Worm (Caenorhabditis elegans) whole organism, young adult: ENCODE results near the gene patr-1.

Source experiments
- B0035.1 ChIP-seq: sonication (generic microtip); optimal IDR thresholded peaks from 2 replicates; lab custom pipeline; 2016; ENCODE audit warnings: missing genetic modification characterization, mild to moderate bottlenecking, missing compliant biosample characterization, missing genotype, missing genetic modification reagents
- B0336.3 ChIP-seq: fragments of 200-800 bp; sonication (Bioruptor generic); IDR thresholded peaks from 2 replicates; pipeline ENCODE4 v1.3.6; 2022; ENCODE audit warnings: missing genetic modification characterization, missing compliant biosample characterization
- F23B12.7 ChIP-seq: sonication (generic microtip); optimal IDR thresholded peaks from 2 replicates; lab custom pipeline; 2017; ENCODE audit warnings: missing genetic modification characterization, mild to moderate bottlenecking, missing compliant biosample characterization, antibody characterized with exemption, moderate library complexity; ENCODE audit not compliant: insufficient read depth
- F33H1.4 ChIP-seq: fragments of 200-800 bp; sonication (Bioruptor generic); IDR thresholded peaks from 2 replicates; pipeline ENCODE4 v1.3.6; 2022; ENCODE audit warnings: missing genetic modification reagents, missing genetic modification characterization, missing compliant biosample characterization
- F39B2.1 ChIP-seq: fragments of 200-800 bp; sonication (Bioruptor generic); IDR thresholded peaks from 2 replicates; pipeline ENCODE4 v1.3.6; 2022; ENCODE audit warnings: missing genetic modification reagents, missing genetic modification characterization, missing compliant biosample characterization
- F55B11.4 ChIP-seq: sonication (generic microtip); optimal IDR thresholded peaks from 2 replicates; lab custom pipeline; 2016; ENCODE audit warnings: missing compliant biosample characterization, missing genetic modification characterization, borderline replicate concordance; ENCODE audit not compliant: insufficient read depth
- T26A5.8 ChIP-seq: sonication (generic microtip); optimal IDR thresholded peaks from 2 replicates; lab custom pipeline; 2016; ENCODE audit warnings: missing genetic modification characterization, missing compliant biosample characterization
- Y53G8AR.9 ChIP-seq: fragments of 200-800 bp; sonication (Bioruptor generic); conservative IDR thresholded peaks from 2 replicates; pipeline ENCODE4 v1.3.6; 2022; ENCODE audit warnings: missing genetic modification reagents, missing genetic modification characterization, missing compliant biosample characterization
- ZK185.1 ChIP-seq: sonication (generic microtip); optimal IDR thresholded peaks from 2 replicates; lab custom pipeline; 2016; ENCODE audit warnings: mild to moderate bottlenecking, missing genetic modification characterization, missing compliant biosample characterization; ENCODE audit not compliant: poor library complexity, severe bottlenecking
- akir-1 ChIP-seq: fragments of 200-800 bp; sonication (Bioruptor generic); optimal IDR thresholded peaks from 2 replicates; lab custom pipeline; 2018; ENCODE audit warnings: mild to moderate bottlenecking, missing genetic modification characterization, moderate library complexity, missing compliant biosample characterization
- ccch-3 ChIP-seq: fragments of 200-800 bp; sonication (Bioruptor generic); optimal IDR thresholded peaks from 2 replicates; lab custom pipeline; 2018; ENCODE audit warnings: mild to moderate bottlenecking, missing genetic modification characterization, missing compliant biosample characterization
- cebp-2 ChIP-seq: fragments of 200-800 bp; sonication (Bioruptor generic); IDR thresholded peaks from 2 replicates; pipeline ENCODE4 v1.3.6; 2022; ENCODE audit warnings: missing genetic modification characterization, missing compliant biosample characterization
- ceh-100 ChIP-seq: fragments of 200-800 bp; sonication (Bioruptor generic); IDR thresholded peaks from 2 replicates; pipeline ENCODE4 v1.3.6; 2022; ENCODE audit warnings: missing genetic modification reagents, missing genetic modification characterization, missing compliant biosample characterization
- ceh-79 ChIP-seq: sonication (generic microtip); optimal IDR thresholded peaks from 2 replicates; lab custom pipeline; 2017; ENCODE audit warnings: mild to moderate bottlenecking, missing genetic modification characterization, missing compliant biosample characterization
- chd-7 ChIP-seq: sonication (generic microtip); optimal IDR thresholded peaks from 2 replicates; lab custom pipeline; 2016; ENCODE audit warnings: mild to moderate bottlenecking, missing genetic modification characterization, moderate library complexity, missing compliant biosample characterization
- die-1 ChIP-seq: sonication (generic microtip); optimal IDR thresholded peaks from 2 replicates; lab custom pipeline; 2016; ENCODE audit warnings: missing genotype, mild to moderate bottlenecking, missing genetic modification characterization, missing compliant biosample characterization
- dox-1 ChIP-seq: fragments of 200-800 bp; sonication (Bioruptor generic); IDR thresholded peaks from 2 replicates; pipeline ENCODE4 v1.3.6; 2022; ENCODE audit warnings: missing genetic modification reagents, missing genetic modification characterization, missing compliant biosample characterization
- egl-18 ChIP-seq: fragments of 200-800 bp; sonication (Bioruptor generic); IDR thresholded peaks from 2 replicates; pipeline ENCODE4 v1.3.6; 2022; ENCODE audit warnings: missing genetic modification reagents, missing genetic modification characterization, missing compliant biosample characterization
- egrh-3 ChIP-seq: fragments of 200-800 bp; sonication (Bioruptor generic); IDR thresholded peaks from 2 replicates; pipeline ENCODE4 v1.3.6; 2022; ENCODE audit warnings: missing genetic modification reagents, missing genetic modification characterization, missing compliant biosample characterization
- ets-4 ChIP-seq: fragments of 200-800 bp; sonication (Bioruptor generic); optimal IDR thresholded peaks from 2 replicates; lab custom pipeline; 2018; ENCODE audit warnings: mild to moderate bottlenecking, missing genetic modification characterization, missing compliant biosample characterization
- gei-17 ChIP-seq: fragments of 200-800 bp; sonication (Bioruptor generic); optimal IDR thresholded peaks from 2 replicates; lab custom pipeline; 2018; ENCODE audit warnings: mild to moderate bottlenecking, missing genetic modification characterization, missing compliant biosample characterization
- hmg-20 ChIP-seq: fragments of 200-800 bp; sonication (Bioruptor generic); IDR thresholded peaks from 2 replicates; pipeline ENCODE4 v1.3.6; 2022; ENCODE audit warnings: missing genetic modification reagents, missing genetic modification characterization, missing compliant biosample characterization
- hsf-1 ChIP-seq: fragments of 200-800 bp; sonication (Bioruptor generic); IDR thresholded peaks from 2 replicates; pipeline ENCODE4 v1.3.6; 2022; ENCODE audit warnings: missing genetic modification reagents, missing genetic modification characterization, missing compliant biosample characterization
- let-526 ChIP-seq: fragments of 200-800 bp; sonication (Bioruptor generic); IDR thresholded peaks from 2 replicates; pipeline ENCODE4 v1.3.6; 2022; ENCODE audit warnings: missing genetic modification reagents, missing genetic modification characterization, missing compliant biosample characterization
- lin-26 ChIP-seq: fragments of 200-800 bp; sonication (Bioruptor generic); IDR thresholded peaks from 2 replicates; pipeline ENCODE4 v1.3.6; 2022; ENCODE audit warnings: missing genetic modification reagents, missing genetic modification characterization, missing compliant biosample characterization
- madf-6 ChIP-seq: fragments of 200-800 bp; sonication (Bioruptor generic); IDR thresholded peaks from 2 replicates; pipeline ENCODE4 v1.3.6; 2022; ENCODE audit warnings: missing genetic modification reagents, missing genetic modification characterization, missing compliant biosample characterization
- mcd-1 ChIP-seq: fragments of 200-800 bp; sonication (Bioruptor generic); IDR thresholded peaks from 2 replicates; pipeline ENCODE4 v1.3.6; 2022; ENCODE audit warnings: missing genetic modification reagents, missing genetic modification characterization, missing compliant biosample characterization
- mel-28 ChIP-seq: sonication (generic microtip); optimal IDR thresholded peaks from 2 replicates; lab custom pipeline; 2016; ENCODE audit warnings: borderline replicate concordance, mild to moderate bottlenecking, missing genetic modification characterization, missing compliant biosample characterization
- mxl-1 ChIP-seq: sonication (generic microtip); optimal IDR thresholded peaks from 2 replicates; lab custom pipeline; 2016; ENCODE audit warnings: missing genetic modification characterization, missing compliant biosample characterization
- nfya-2 ChIP-seq: fragments of 200-800 bp; sonication (Bioruptor generic); IDR thresholded peaks from 2 replicates; pipeline ENCODE4 v1.3.6; 2022; ENCODE audit warnings: missing genetic modification reagents, missing genetic modification characterization, missing compliant biosample characterization
- nfyb-1 ChIP-seq: fragments of 200-800 bp; sonication (Bioruptor generic); IDR thresholded peaks from 2 replicates; pipeline ENCODE4 v1.3.6; 2022; ENCODE audit warnings: missing genetic modification reagents, missing genetic modification characterization, missing compliant biosample characterization
- nhr-120 ChIP-seq: fragments of 200-800 bp; sonication (Bioruptor generic); IDR thresholded peaks from 2 replicates; pipeline ENCODE4 v1.3.6; 2022; ENCODE audit warnings: missing genetic modification characterization, missing compliant biosample characterization
- rcor-1 ChIP-seq: fragments of 200-800 bp; sonication (Bioruptor generic); IDR thresholded peaks from 2 replicates; pipeline ENCODE4 v1.3.6; 2022; ENCODE audit warnings: missing genetic modification reagents, missing genetic modification characterization, missing compliant biosample characterization
- rpc-1 ChIP-seq, 2 experiments: fragments of 150-350 bp in 1 of 2; sonication (generic microtip) in 1 of 2; optimal IDR thresholded peaks; 2 replicates each; lab custom pipeline; 2014 to 2018; ENCODE audit warnings: missing biosample characterization in 1 of 2, missing genetic modification characterization in 1 of 2, missing genetic modification reagents in 1 of 2, missing genotype in 1 of 2
- sea-2 ChIP-seq: fragments of 200-800 bp; sonication (Bioruptor generic); IDR thresholded peaks from 2 replicates; pipeline ENCODE4 v1.3.6; 2022; ENCODE audit warnings: missing genetic modification characterization, missing compliant biosample characterization
- snpc-1.1 ChIP-seq: sonication (generic microtip); optimal IDR thresholded peaks from 2 replicates; lab custom pipeline; 2017; ENCODE audit warnings: missing genetic modification characterization, mild to moderate bottlenecking, missing compliant biosample characterization, antibody characterized with exemption, moderate library complexity, missing genotype, missing genetic modification reagents; ENCODE audit not compliant: insufficient read depth
- snpc-1.3 ChIP-seq: sonication (generic microtip); optimal IDR thresholded peaks from 2 replicates; lab custom pipeline; 2017; ENCODE audit warnings: missing genetic modification characterization, mild to moderate bottlenecking, missing compliant biosample characterization, antibody characterized with exemption, moderate library complexity, missing genotype, missing genetic modification reagents; ENCODE audit not compliant: insufficient read depth
- snpc-4 ChIP-seq, 5 experiments: fragments of 150-350 bp in 1 of 5; sonication (generic microtip) in 4 of 5; optimal IDR thresholded peaks; 2 replicates each; lab custom pipeline; 2014 to 2018; ENCODE audit warnings: missing genetic modification characterization in 5 of 5, missing biosample characterization in 3 of 5, antibody characterized with exemption in 2 of 5, mild to moderate bottlenecking in 2 of 5, missing compliant biosample characterization in 2 of 5, missing genotype in 2 of 5, moderate library complexity in 2 of 5, missing genetic modification reagents in 1 of 5
- somi-1 ChIP-seq: fragments of 200-800 bp; sonication (Bioruptor generic); optimal IDR thresholded peaks from 2 replicates; lab custom pipeline; 2018; ENCODE audit warnings: mild to moderate bottlenecking, missing genetic modification characterization, missing compliant biosample characterization
- tbx-9 ChIP-seq: sonication (generic microtip); optimal IDR thresholded peaks from 2 replicates; lab custom pipeline; 2016; ENCODE audit warnings: borderline replicate concordance, missing genetic modification characterization, inconsistent platforms, missing compliant biosample characterization
- tlf-1 ChIP-seq: fragments of 200-800 bp; sonication (Bioruptor generic); optimal IDR thresholded peaks from 2 replicates; lab custom pipeline; 2018; ENCODE audit warnings: mild to moderate bottlenecking, missing genetic modification characterization, missing compliant biosample characterization
- unc-130 ChIP-seq: sonication (generic microtip); optimal IDR thresholded peaks from 2 replicates; lab custom pipeline; 2016; ENCODE audit warnings: missing genetic modification reagents, missing genetic modification characterization, missing compliant biosample characterization
- zfh-2 ChIP-seq: fragments of 200-800 bp; sonication (Bioruptor generic); conservative IDR thresholded peaks from 2 replicates; pipeline ENCODE4 v1.3.6; 2022; ENCODE audit warnings: missing genetic modification reagents, missing genetic modification characterization, missing compliant biosample characterization
- ztf-25 ChIP-seq: fragments of 200-800 bp; sonication (Bioruptor generic); IDR thresholded peaks from 2 replicates; pipeline ENCODE4 v1.3.6; 2022; ENCODE audit warnings: missing genetic modification reagents, missing genetic modification characterization, missing compliant biosample characterization
- ztf-3 ChIP-seq: fragments of 200-800 bp; sonication (Bioruptor generic); optimal IDR thresholded peaks from 2 replicates; lab custom pipeline; 2018; ENCODE audit warnings: mild to moderate bottlenecking, missing genetic modification characterization, missing compliant biosample characterization

patr-1 gene

ce11 chrII:11788025-11788424 lies 10.3 kb upstream of the patr-1 start:
- no peak for TF ChIP-seq ceh-79 (tag; lab: Kevin White, UChicago)

- TF ChIP-seq tbx-9 (tag; lab: Kevin White, UChicago), result no peak
- no peak for TF ChIP-seq ccch-3 (GFP tag; lab: Kevin White, UChicago)
- no peak for TF ChIP-seq mel-28 (tag; lab: Kevin White, UChicago)
- no peak for TF ChIP-seq gei-17 (GFP tag; lab: Kevin White, UChicago)
- 0 out of 2 replicates have a peak, but pooled peaks have one; percentile 54 for TF ChIP-seq ztf-25 (GFP tag; lab: Robert Waterston, UW)
- TF ChIP-seq ceh-100 (GFP tag; lab: Robert Waterston, UW), result peak; percentile 60
- TF ChIP-seq somi-1, result no peak
- TF ChIP-seq nfyb-1 (GFP tag; lab: Robert Waterston, UW), result 0 out of 2 replicates have a peak, but pooled peaks have one; percentile 50
- TF ChIP-seq let-526 (GFP tag; lab: Robert Waterston, UW), result no peak
- TF ChIP-seq madf-6 (GFP tag; lab: Robert Waterston, UW), result peak; percentile 100
- TF ChIP-seq B0035.1 (tag; lab: Kevin White, UChicago), result no peak
- TF ChIP-seq akir-1 (GFP tag; lab: Kevin White, UChicago), result no peak
- TF ChIP-seq ets-4 (GFP tag; lab: Kevin White, UChicago), result no peak
- no peak for TF ChIP-seq nfya-2
- TF ChIP-seq unc-130 (GFP tag; lab: Kevin White, UChicago), result peak; percentile 91
- no peak for TF ChIP-seq ZK185.1 (tag; lab: Kevin White, UChicago)
- peak; percentile 78; the same call in 1 of the 2 replicates for TF ChIP-seq B0336.3 (GFP tag; lab: Robert Waterston, UW)
- no peak for TF ChIP-seq sea-2 (GFP tag; lab: Robert Waterston, UW)
- no peak for TF ChIP-seq chd-7 (tag; lab: Kevin White, UChicago)
- TF ChIP-seq zfh-2, result no peak
- TF ChIP-seq snpc-4 (GFP tag; optimal IDR thresholded peaks at IDR 0.05; lab: Kevin White, UChicago), result peak; percentile 28
- peak; percentile 21 to 63 (median 40) for TF ChIP-seq snpc-4 (tag; optimal IDR thresholded peaks at IDR 0.05; lab: Kevin White, UChicago)
- no peak for TF ChIP-seq lin-26 (GFP tag; lab: Robert Waterston, UW)
- peak; percentile 33 for TF ChIP-seq snpc-1.1
- no peak for TF ChIP-seq cebp-2
- TF ChIP-seq ztf-3 (GFP tag; lab: Kevin White, UChicago), result no peak
- no peak for TF ChIP-seq F39B2.1 (GFP tag; lab: Robert Waterston, UW)
- peak; percentile 74 for TF ChIP-seq F23B12.7 (tag; lab: Kevin White, UChicago)
- TF ChIP-seq nhr-120 (GFP tag; lab: Robert Waterston, UW), result no peak
- no peak for TF ChIP-seq hmg-20 (GFP tag; lab: Robert Waterston, UW)
- TF ChIP-seq mxl-1 (tag; lab: Kevin White, UChicago), result no peak
- TF ChIP-seq F55B11.4, result no peak
- TF ChIP-seq rcor-1 (GFP tag; lab: Robert Waterston, UW), result peak; percentile 82
- peak; percentile 89 for TF ChIP-seq F33H1.4
- peak; percentile 92 for TF ChIP-seq Y53G8AR.9 (GFP tag; lab: Robert Waterston, UW)
- no peak for TF ChIP-seq die-1
- TF ChIP-seq dox-1 (GFP tag; lab: Robert Waterston, UW), result peak; percentile 89
- TF ChIP-seq hsf-1 (GFP tag; lab: Robert Waterston, UW), result peak; percentile 86
- TF ChIP-seq egl-18 (GFP tag; lab: Robert Waterston, UW), result no peak
- peak; percentile 70 for TF ChIP-seq tlf-1 (GFP tag; lab: Kevin White, UChicago)
- no peak for TF ChIP-seq egrh-3 (GFP tag; lab: Robert Waterston, UW)
- TF ChIP-seq mcd-1 (GFP tag; lab: Robert Waterston, UW), result peak; percentile 94
- TF ChIP-seq rpc-1 (optimal IDR thresholded peaks at IDR 0.05; lab: Kevin White, UChicago), result no peak
- peak; percentile 12 for TF ChIP-seq rpc-1 (tag; optimal IDR thresholded peaks at IDR 0.05; lab: Kevin White, UChicago)
- peak; percentile 64 for TF ChIP-seq snpc-1.3
- TF ChIP-seq T26A5.8, result no peak
These were observed 4.8 kb upstream of the patr-1 start, which contains the start of gene F43G6.16 for ce11 chrII:11782493-11782892. Gene F43G6.16 (minus strand): TSS chrII:11782633.
